Fruit fly (Drosophila melanogaster): Measurements from ENCODE around the gene CG15747.

Gene CG15747

DNA sequence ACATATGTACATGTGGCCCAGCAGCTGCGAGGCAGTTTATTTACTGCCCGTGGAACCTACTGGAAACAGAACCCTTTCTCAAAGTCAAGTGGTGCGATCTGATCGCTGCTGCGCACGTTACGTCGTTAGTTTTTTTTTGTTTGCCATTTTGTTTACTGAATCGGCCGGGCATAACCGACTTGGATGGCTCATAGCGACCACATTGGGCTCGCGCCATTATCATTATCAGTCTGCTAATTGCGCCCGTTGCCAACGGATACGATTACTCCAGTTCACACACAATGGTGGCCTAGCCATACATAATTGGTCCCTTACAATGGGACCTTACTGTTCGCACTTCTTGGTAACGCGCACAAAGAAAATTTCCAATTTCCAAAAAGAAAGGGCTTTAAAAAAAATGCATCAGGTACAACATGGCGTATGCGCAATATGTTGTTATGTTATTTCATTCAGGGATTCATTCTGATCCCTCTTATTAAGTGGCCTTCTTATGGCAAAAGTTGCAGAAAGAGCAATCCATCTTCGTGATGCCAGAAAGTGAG lies 5.3 kb upstream of the CG15747 start (continued):
- TF ChIP-seq shn (GFP tag; optimal IDR thresholded peaks at IDR 0.05) (peak; percentile 33), Myb (GFP tag; optimal IDR thresholded peaks at IDR 0.05) (peak; percentile 39), sisA (GFP tag; IDR thresholded peaks at IDR 0.05) (no peak), CG3838 (GFP tag; optimal IDR thresholded peaks at IDR 0.05) (no peak), Atf3 (GFP tag; optimal IDR thresholded peaks at IDR 0.05) (no peak), Doc2 (GFP tag; IDR thresholded peaks at IDR 0.05) (no peak), wor (GFP tag; IDR thresholded peaks at IDR 0.05) (no peak), crp (GFP tag; optimal IDR thresholded peaks at IDR 0.05) (no peak), Lpt (GFP tag; optimal IDR thresholded peaks at IDR 0.05) (no peak), CG14710 (tag; optimal IDR thresholded peaks at IDR 0.05) (no peak), D19A (tag; optimal IDR thresholded peaks at IDR 0.05) (peak; percentile 79), Rx (GFP tag; IDR thresholded peaks at IDR 0.05) (0 out of 2 replicates have a peak, but pooled peaks have one; percentile 2), psq (GFP tag; optimal IDR thresholded peaks at IDR 0.05) (no peak), Nf-YA (GFP tag; IDR thresholded peaks at IDR 0.05) (no peak), CG14050 (GFP tag; IDR thresholded peaks at IDR 0.05) (no peak), CG6254 (GFP tag; optimal IDR thresholded peaks at IDR 0.05) (no peak), eyg (GFP tag; optimal IDR thresholded peaks at IDR 0.05) (no peak), gsb-n (tag; optimal IDR thresholded peaks at IDR 0.05) (no peak), pros (GFP tag; optimal IDR thresholded peaks at IDR 0.05) (no peak), hkb (optimal IDR thresholded peaks at IDR 0.05) (no peak), hkb (GFP tag; IDR thresholded peaks at IDR 0.05) (no peak), MTF-1 (GFP tag; optimal IDR thresholded peaks at IDR 0.05; ENCODE audit: borderline replicate concordance) (peak; percentile 76), CG13296 (GFP tag; optimal IDR thresholded peaks at IDR 0.05) (no peak), CG32767 (GFP tag; IDR thresholded peaks at IDR 0.05) (no peak), CG17328 (GFP tag; IDR thresholded peaks at IDR 0.05) (no peak), Camta (GFP tag; optimal IDR thresholded peaks at IDR 0.05) (no peak), usp (GFP tag; optimal IDR thresholded peaks at IDR 0.05) (no peak), chinmo (GFP tag; IDR thresholded peaks at IDR 0.05; ENCODE audit: partially characterized antibody) (no peak), CG8765 (GFP tag; IDR thresholded peaks at IDR 0.05) (no peak), emc (GFP tag; optimal IDR thresholded peaks at IDR 0.05) (no peak), Hmx (GFP tag; optimal IDR thresholded peaks at IDR 0.05) (no peak), en (GFP tag; optimal IDR thresholded peaks at IDR 0.05) (no peak), ac (GFP tag; optimal IDR thresholded peaks at IDR 0.05) (no peak), nom (GFP tag; optimal IDR thresholded peaks at IDR 0.05) (no peak), CG11723 (GFP tag; optimal IDR thresholded peaks at IDR 0.05) (no peak), CG4707 (GFP tag; optimal IDR thresholded peaks at IDR 0.05) (no peak), CG5245 (GFP tag; optimal IDR thresholded peaks at IDR 0.05) (no peak), CG15073 (GFP tag; optimal IDR thresholded peaks at IDR 0.05) (no peak), CG14014 (GFP tag; IDR thresholded peaks at IDR 0.05) (no peak), CG10565 (GFP tag; optimal IDR thresholded peaks at IDR 0.05) (no peak), CG12391 (tag; optimal IDR thresholded peaks at IDR 0.05) (no peak), toy (GFP tag; IDR thresholded peaks at IDR 0.05) (no peak), CG9727 (GFP tag; optimal IDR thresholded peaks at IDR 0.05) (peak; percentile 55), CG7357 (GFP tag; IDR thresholded peaks at IDR 0.05) (no peak), fd3F (GFP tag; optimal IDR thresholded peaks at IDR 0.05) (no peak), Xbp1 (GFP tag; optimal IDR thresholded peaks at IDR 0.05) (no peak), CG13287 (GFP tag; IDR thresholded peaks at IDR 0.05; ENCODE audit: partially characterized antibody) (no peak), CG1233 (GFP tag; optimal IDR thresholded peaks at IDR 0.05) (no peak), mld (GFP tag; IDR thresholded peaks at IDR 0.05; ENCODE audit: partially characterized antibody) (no peak), NC2α (GFP tag; optimal IDR thresholded peaks at IDR 0.05) (no peak), CG15514 (GFP tag; optimal IDR thresholded peaks at IDR 0.05) (no peak), tna (GFP tag; IDR thresholded peaks at IDR 0.05; ENCODE audit: partially characterized antibody) (no peak)
